Fruit fly (Drosophila melanogaster) whole organism, embryonic: Measurements from ENCODE around the gene CG7362.

Experiments
- BEAF-32 ChIP-seq: fragments of 200-800 bp; sonication (Bioruptor generic); optimal IDR thresholded peaks from 3 replicates; lab custom pipeline; 2017; ENCODE audit warnings: missing biosample characterization, missing genetic modification characterization, mild to moderate bottlenecking, moderate library complexity, missing genetic modification reagents
- CG10565 ChIP-seq: fragments of 200-800 bp; sonication (Bioruptor generic); optimal IDR thresholded peaks from 3 replicates; lab custom pipeline; 2016; ENCODE audit warnings: missing biosample characterization, mild to moderate bottlenecking, missing genetic modification characterization
- CG10959 ChIP-seq: fragments of 200-800 bp; sonication (Bioruptor generic); IDR thresholded peaks from 2 replicates; pipeline ENCODE4 v1.3.6; 2022; ENCODE audit warnings: missing biosample characterization, missing genetic modification characterization
- CG12659 ChIP-seq: fragments of 200-800 bp; sonication (Bioruptor generic); optimal IDR thresholded peaks from 3 replicates; lab custom pipeline; 2017; ENCODE audit warnings: mild to moderate bottlenecking, missing biosample characterization, missing genetic modification reagents, missing genetic modification characterization
- CG13287 ChIP-seq: fragments of 200-800 bp; sonication (Bioruptor generic); IDR thresholded peaks from 2 replicates; pipeline ENCODE4 v1.3.6; 2022; ENCODE audit warnings: missing biosample characterization, missing genetic modification characterization; ENCODE audit not compliant: partially characterized antibody
- CG15269 ChIP-seq: fragments of 200-800 bp; sonication (Bioruptor generic); optimal IDR thresholded peaks from 2 replicates; lab custom pipeline; 2018; ENCODE audit warnings: missing biosample characterization, mild to moderate bottlenecking, missing genetic modification characterization, moderate library complexity
- CG15479 ChIP-seq: fragments of 200-800 bp; sonication (Bioruptor generic); optimal IDR thresholded peaks from 3 replicates; lab custom pipeline; 2019; ENCODE audit warnings: missing biosample characterization, mild to moderate bottlenecking, missing genetic modification characterization, moderate library complexity
- CG16863 ChIP-seq: fragments of 200-800 bp; sonication (Bioruptor generic); optimal IDR thresholded peaks from 3 replicates; lab custom pipeline; 2016; ENCODE audit warnings: missing biosample characterization, missing genetic modification characterization
- CG18011 ChIP-seq: fragments of 200-800 bp; sonication (Bioruptor generic); optimal IDR thresholded peaks from 2 replicates; lab custom pipeline; 2017; ENCODE audit warnings: missing biosample characterization, missing genetic modification characterization, mild to moderate bottlenecking, moderate library complexity, missing genotype
- CG30403 ChIP-seq: fragments of 200-800 bp; sonication (Bioruptor generic); optimal IDR thresholded peaks from 3 replicates; lab custom pipeline; 2016; ENCODE audit warnings: missing biosample characterization, missing genetic modification characterization
- CG4328 ChIP-seq: fragments of 200-800 bp; sonication (Bioruptor generic); optimal IDR thresholded peaks from 3 replicates; lab custom pipeline; 2017; ENCODE audit warnings: missing biosample characterization, missing genetic modification reagents, missing genetic modification characterization
- CG43689 ChIP-seq: fragments of 200-800 bp; sonication (Bioruptor generic); IDR thresholded peaks from 2 replicates; pipeline ENCODE4 v1.3.6; 2022; ENCODE audit warnings: missing biosample characterization, missing genetic modification characterization
- CG6254 ChIP-seq: fragments of 200-800 bp; sonication (Bioruptor generic); optimal IDR thresholded peaks from 3 replicates; lab custom pipeline; 2017; ENCODE audit warnings: mild to moderate bottlenecking, missing biosample characterization, missing genetic modification reagents, missing genetic modification characterization
- CG8281 ChIP-seq: fragments of 200-800 bp; sonication (Bioruptor generic); optimal IDR thresholded peaks from 2 replicates; lab custom pipeline; 2018; ENCODE audit warnings: missing biosample characterization, mild to moderate bottlenecking, missing genetic modification characterization, moderate library complexity
- CG8290 ChIP-seq, 3 experiments: fragments of 200-800 bp; sonication (Bioruptor generic); optimal IDR thresholded peaks; 2 replicates each; lab custom pipeline; 2016 to 2019; ENCODE audit warnings: missing biosample characterization in 3 of 3, missing genetic modification characterization in 3 of 3, mild to moderate bottlenecking in 2 of 3, moderate library complexity in 1 of 3
- CoRest ChIP-seq: fragments of 200-800 bp; sonication (Bioruptor generic); optimal IDR thresholded peaks from 3 replicates; lab custom pipeline; 2018; ENCODE audit warnings: missing biosample characterization, mild to moderate bottlenecking, missing genetic modification characterization, moderate library complexity
- D ChIP-seq, 2 experiments: fragments of 200-800 bp in 1 of 2; fragments of >200 bp in 1 of 2; sonication (Bioruptor generic) in 1 of 2; optimal IDR thresholded peaks; 2 replicates in 1 of 2; 3 replicates in 1 of 2; lab custom pipeline; 2017; ENCODE audit warnings: mild to moderate bottlenecking in 1 of 2, missing biosample characterization in 1 of 2, missing genetic modification characterization in 1 of 2, missing genetic modification reagents in 1 of 2
- Dek ChIP-seq: fragments of 200-800 bp; sonication (Bioruptor generic); optimal IDR thresholded peaks from 3 replicates; lab custom pipeline; 2019; ENCODE audit warnings: missing biosample characterization, mild to moderate bottlenecking, missing genetic modification characterization, moderate library complexity
- Dip3 ChIP-seq: fragments of 200-800 bp; sonication (Bioruptor generic); optimal IDR thresholded peaks from 3 replicates; lab custom pipeline; 2016; ENCODE audit warnings: missing biosample characterization, missing genetic modification characterization
- Dll ChIP-seq: fragments of 200-800 bp; sonication (Bioruptor generic); IDR thresholded peaks from 4 replicates; pipeline ENCODE4 v1.3.6; 2022; ENCODE audit warnings: missing biosample characterization, missing genetic modification characterization; ENCODE audit not compliant: partially characterized antibody
- Elba2 ChIP-seq: fragments of 200-800 bp; sonication (Bioruptor generic); optimal IDR thresholded peaks from 3 replicates; lab custom pipeline; 2016; ENCODE audit warnings: missing biosample characterization, missing genetic modification characterization
- H2.0 ChIP-seq: fragments of 200-800 bp; sonication (Bioruptor generic); IDR thresholded peaks from 2 replicates; pipeline ENCODE4 v1.3.6; 2022; ENCODE audit warnings: missing biosample characterization, missing genetic modification characterization
- HLH54F ChIP-seq: fragments of 200-800 bp; sonication (Bioruptor generic); optimal IDR thresholded peaks from 3 replicates; lab custom pipeline; 2016; ENCODE audit warnings: missing biosample characterization, missing genetic modification characterization
- MBD-R2 ChIP-seq: fragments of 200-800 bp; sonication (Bioruptor generic); IDR thresholded peaks from 2 replicates; pipeline ENCODE4 v1.3.6; 2022; ENCODE audit warnings: missing biosample characterization, missing genetic modification characterization
- MESR4 ChIP-seq: fragments of 200-800 bp; sonication (Bioruptor generic); optimal IDR thresholded peaks from 2 replicates; lab custom pipeline; 2018; ENCODE audit warnings: missing biosample characterization, mild to moderate bottlenecking, missing genetic modification characterization, moderate library complexity
- Optix ChIP-seq: fragments of 200-800 bp; sonication (Bioruptor generic); IDR thresholded peaks from 3 replicates; pipeline ENCODE4 v1.3.6; 2022; ENCODE audit warnings: missing biosample characterization, missing genetic modification characterization
- PHDP ChIP-seq: fragments of 200-800 bp; sonication (Bioruptor generic); optimal IDR thresholded peaks from 3 replicates; lab custom pipeline; 2018; ENCODE audit warnings: missing biosample characterization, mild to moderate bottlenecking, missing genetic modification characterization, moderate library complexity
- Sry-β ChIP-seq: fragments of 200-800 bp; sonication (Bioruptor generic); optimal IDR thresholded peaks from 2 replicates; lab custom pipeline; 2018; ENCODE audit warnings: missing biosample characterization, mild to moderate bottlenecking, missing genetic modification characterization, moderate library complexity
- Usf ChIP-seq: fragments of 200-800 bp; sonication (Bioruptor generic); optimal IDR thresholded peaks from 2 replicates; lab custom pipeline; 2017; ENCODE audit warnings: missing genotype, missing biosample characterization, missing genetic modification characterization
- cad ChIP-seq: fragments of >200 bp; optimal IDR thresholded peaks from 2 replicates; lab custom pipeline; 2017; ENCODE audit warnings: missing biosample characterization, missing genetic modification characterization
- cg ChIP-seq: fragments of 200-800 bp; sonication (Bioruptor generic); optimal IDR thresholded peaks from 3 replicates; lab custom pipeline; 2019; ENCODE audit warnings: missing biosample characterization, mild to moderate bottlenecking, missing genetic modification characterization, moderate library complexity
- croc ChIP-seq: fragments of 200-800 bp; sonication (Bioruptor generic); conservative IDR thresholded peaks from 3 replicates; pipeline ENCODE4 v1.3.6; 2022; ENCODE audit warnings: missing biosample characterization, missing genetic modification characterization
- dpn ChIP-seq, 2 experiments: fragments of 200-800 bp; sonication (Bioruptor generic); optimal IDR thresholded peaks; 3 replicates each; lab custom pipeline; 2016; ENCODE audit warnings: missing biosample characterization in 2 of 2, missing genetic modification characterization in 2 of 2
- gcm ChIP-seq: fragments of 200-800 bp; sonication (Bioruptor generic); optimal IDR thresholded peaks from 2 replicates; lab custom pipeline; 2019; ENCODE audit warnings: missing biosample characterization, mild to moderate bottlenecking, missing genetic modification characterization, moderate library complexity
- jing ChIP-seq: fragments of 200-800 bp; sonication (Bioruptor generic); optimal IDR thresholded peaks from 2 replicates; lab custom pipeline; 2018; ENCODE audit warnings: missing biosample characterization, mild to moderate bottlenecking, missing genetic modification characterization
- kah ChIP-seq: fragments of 200-800 bp; sonication (Bioruptor generic); optimal IDR thresholded peaks from 2 replicates; lab custom pipeline; 2018; ENCODE audit warnings: missing biosample characterization, mild to moderate bottlenecking, missing genetic modification characterization
- mam ChIP-seq: fragments of 200-800 bp; sonication (Bioruptor generic); optimal IDR thresholded peaks from 3 replicates; lab custom pipeline; 2016; ENCODE audit warnings: missing biosample characterization, missing genetic modification characterization
- nmo ChIP-seq: fragments of 200-800 bp; sonication (Bioruptor generic); optimal IDR thresholded peaks from 2 replicates; lab custom pipeline; 2018; ENCODE audit warnings: missing biosample characterization, mild to moderate bottlenecking, missing genetic modification characterization, moderate library complexity
- org-1 ChIP-seq: fragments of 200-800 bp; sonication (Bioruptor generic); optimal IDR thresholded peaks from 2 replicates; lab custom pipeline; 2017; ENCODE audit warnings: missing biosample characterization, missing genetic modification characterization
- pfk ChIP-seq: fragments of 200-800 bp; sonication (Bioruptor generic); optimal IDR thresholded peaks from 2 replicates; lab custom pipeline; 2018; ENCODE audit warnings: missing biosample characterization, mild to moderate bottlenecking, missing genetic modification characterization, moderate library complexity
- pho ChIP-seq: fragments of 200-800 bp; sonication (Bioruptor generic); optimal IDR thresholded peaks from 2 replicates; lab custom pipeline; 2016; ENCODE audit warnings: missing biosample characterization, missing genetic modification characterization
- pum ChIP-seq: fragments of 200-800 bp; sonication (Bioruptor generic); optimal IDR thresholded peaks from 2 replicates; lab custom pipeline; 2016; ENCODE audit warnings: missing biosample characterization, missing genetic modification characterization
- run ChIP-seq: fragments of 200-800 bp; sonication (Bioruptor generic); optimal IDR thresholded peaks from 3 replicates; lab custom pipeline; 2018; ENCODE audit warnings: missing biosample characterization, mild to moderate bottlenecking, missing genetic modification characterization
- salm ChIP-seq: fragments of 200-800 bp; sonication (Bioruptor generic); optimal IDR thresholded peaks from 2 replicates; lab custom pipeline; 2018; ENCODE audit warnings: missing biosample characterization, mild to moderate bottlenecking, missing genetic modification characterization
- sqz ChIP-seq: fragments of 200-800 bp; sonication (Bioruptor generic); optimal IDR thresholded peaks from 3 replicates; lab custom pipeline; 2018; ENCODE audit warnings: missing biosample characterization, mild to moderate bottlenecking, missing genetic modification characterization
- vnd ChIP-seq: fragments of 200-800 bp; sonication (Bioruptor generic); IDR thresholded peaks from 3 replicates; pipeline ENCODE4 v1.3.6; 2022; ENCODE audit warnings: missing biosample characterization, missing genetic modification characterization; ENCODE audit not compliant: partially characterized antibody
- wor ChIP-seq: fragments of 200-800 bp; sonication (Bioruptor generic); IDR thresholded peaks from 2 replicates; pipeline ENCODE4 v1.3.6; 2022; ENCODE audit warnings: missing biosample characterization, missing genetic modification characterization
- zen2 ChIP-seq: fragments of 200-800 bp; sonication (Bioruptor generic); IDR thresholded peaks from 3 replicates; pipeline ENCODE4 v1.3.6; 2022; ENCODE audit warnings: missing biosample characterization, missing genetic modification characterization; ENCODE audit not compliant: partially characterized antibody

Gene CG7362

DNA sequence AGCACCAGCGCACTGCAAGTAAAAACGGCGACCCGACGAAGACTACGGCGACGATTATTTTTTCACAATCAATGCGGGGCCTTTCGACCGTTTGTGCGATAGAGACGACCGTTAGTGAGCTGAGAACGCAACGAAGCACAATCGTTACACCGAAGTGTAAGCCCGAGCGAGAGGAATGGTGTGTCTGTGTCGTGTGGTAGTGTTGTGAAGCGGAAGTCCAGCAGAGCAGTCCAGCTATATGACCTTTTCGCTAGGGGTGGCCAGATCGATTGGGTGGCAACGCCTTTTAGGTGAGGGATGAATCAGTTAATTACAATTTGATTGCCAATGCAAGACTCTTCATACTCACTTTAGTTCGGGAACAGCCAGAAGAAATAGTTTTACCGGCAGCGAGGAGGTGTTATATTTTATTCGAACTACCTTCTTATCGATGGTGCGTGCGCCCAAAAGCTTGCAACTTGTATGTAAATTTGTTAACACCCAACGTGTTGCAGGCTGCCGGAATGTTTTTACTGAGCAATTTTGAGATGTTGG lies 13.5 kb downstream of the CG7362 start (continued):
- TF ChIP-seq H2.0 (GFP tag; lab: Robert Waterston, UW): peak; percentile 70
- peak; percentile 68 for TF ChIP-seq pfk (GFP tag; lab: Kevin White, UChicago)
- TF ChIP-seq cg (GFP tag; lab: Kevin White, UChicago): peak; percentile 64
- peak; percentile 47 for TF ChIP-seq Dek (tag; lab: Kevin White, UChicago)
- TF ChIP-seq wor (GFP tag; lab: Robert Waterston, UW): no peak
- no peak for TF ChIP-seq PHDP (tag; lab: Kevin White, UChicago)
- TF ChIP-seq BEAF-32: no peak
- TF ChIP-seq CG8281: peak; percentile 27
- peak; percentile 57 for TF ChIP-seq Dip3
- TF ChIP-seq CG12659 (GFP tag; lab: Kevin White, UChicago): peak; percentile 91
- TF ChIP-seq CG13287 (GFP tag; lab: Robert Waterston, UW): no peak
- peak; percentile 69 for TF ChIP-seq pho (GFP tag; lab: Kevin White, UChicago)
- peak; percentile 47 for TF ChIP-seq CG16863
- TF ChIP-seq Sry-β (GFP tag; lab: Kevin White, UChicago): no peak
- TF ChIP-seq vnd (GFP tag; lab: Robert Waterston, UW): no peak
- TF ChIP-seq mam (GFP tag; lab: Kevin White, UChicago): peak; percentile 83
- peak; percentile 20; the same call in 2 of the 3 replicates for TF ChIP-seq croc (GFP tag; lab: Robert Waterston, UW)
- TF ChIP-seq gcm: peak; percentile 49
- TF ChIP-seq zen2: no peak
- peak; percentile 82 for TF ChIP-seq CG4328 (GFP tag; lab: Kevin White, UChicago)
- peak; percentile 51 for TF ChIP-seq nmo (GFP tag; lab: Kevin White, UChicago)
- TF ChIP-seq salm: no peak
- peak; percentile 38 for TF ChIP-seq CoRest (tag; lab: Kevin White, UChicago)
- peak; percentile 69 for TF ChIP-seq pum (GFP tag; lab: Kevin White, UChicago)
- peak; percentile 52; the same call in 2 of the 3 replicates for TF ChIP-seq Optix
- no peak for TF ChIP-seq jing (GFP tag; lab: Kevin White, UChicago)
- TF ChIP-seq D (optimal IDR thresholded peaks at IDR 0.05; lab: Kevin White, UChicago): no peak
- TF ChIP-seq D (GFP tag; optimal IDR thresholded peaks at IDR 0.05; lab: Kevin White, UChicago): peak; percentile 0
- peak; percentile 29 for TF ChIP-seq org-1
- TF ChIP-seq CG18011 (GFP tag; lab: Kevin White, UChicago): no peak
- no peak for TF ChIP-seq cad (GFP tag; lab: Kevin White, UChicago)
- TF ChIP-seq CG43689: 0 out of 2 replicates have a peak, but pooled peaks have one; percentile 26
- TF ChIP-seq MBD-R2 (GFP tag; lab: Robert Waterston, UW): peak; percentile 47; the same call in 1 of the 2 replicates
- peak; percentile 61 for TF ChIP-seq CG30403
- TF ChIP-seq kah (GFP tag; lab: Kevin White, UChicago): peak; percentile 34
- TF ChIP-seq run (tag; lab: Kevin White, UChicago): peak; percentile 13
- TF ChIP-seq Elba2 (GFP tag; lab: Kevin White, UChicago): no peak
- TF ChIP-seq HLH54F (GFP tag; lab: Kevin White, UChicago): peak; percentile 79
- TF ChIP-seq sqz (GFP tag; lab: Kevin White, UChicago): peak; percentile 50
- TF ChIP-seq dpn (GFP tag; optimal IDR thresholded peaks at IDR 0.05; lab: Kevin White, UChicago): peak; percentile 65 to 74
- no peak for TF ChIP-seq CG6254 (GFP tag; lab: Kevin White, UChicago)
- TF ChIP-seq CG15479 (GFP tag; lab: Kevin White, UChicago): peak; percentile 32
- peak; percentile 77 for TF ChIP-seq MESR4 (GFP tag; lab: Kevin White, UChicago)
- TF ChIP-seq CG15269 (tag; lab: Kevin White, UChicago): peak; percentile 31
- no peak for TF ChIP-seq Usf (GFP tag; lab: Kevin White, UChicago)
- TF ChIP-seq CG10959 (GFP tag; lab: Robert Waterston, UW): no peak
- no peak for TF ChIP-seq Dll (GFP tag; lab: Robert Waterston, UW)
- peak; percentile 75 for TF ChIP-seq CG8290 (GFP tag; optimal IDR thresholded peaks at IDR 0.05; lab: Kevin White, UChicago)
- peak; percentile 65 to 97 for TF ChIP-seq CG8290 (tag; optimal IDR thresholded peaks at IDR 0.05; lab: Kevin White, UChicago)
- no peak for TF ChIP-seq CG10565 (GFP tag; lab: Kevin White, UChicago)
